Fruit fly (Drosophila melanogaster) whole organism: ENCODE measurements around the gene CG12522.

Experiments
- CG8478 ChIP-seq: fragments of >200 bp; optimal IDR thresholded peaks from 2 replicates; lab custom pipeline; 2018; ENCODE audit warnings: inconsistent platforms
- Dll ChIP-seq: fragments of >200 bp; optimal IDR thresholded peaks from 2 replicates; lab custom pipeline; 2017
- EcR ChIP-seq, 2 experiments: fragments of >200 bp; optimal IDR thresholded peaks; 2 replicates each; lab custom pipeline; 2017; ENCODE audit warnings: missing biosample characterization in 2 of 2, missing genetic modification characterization in 2 of 2, missing genetic modification reagents in 2 of 2
- pan ChIP-seq: fragments of >200 bp; optimal IDR thresholded peaks from 2 replicates; lab custom pipeline; 2017
- psq ChIP-seq: fragments of >200 bp; optimal IDR thresholded peaks from 2 replicates; lab custom pipeline; 2017
- usp ChIP-seq: fragments of >200 bp; optimal IDR thresholded peaks from 2 replicates; lab custom pipeline; 2017; ENCODE audit warnings: missing biosample characterization, missing genetic modification characterization, mixed read lengths

CG12522 gene

DNA sequence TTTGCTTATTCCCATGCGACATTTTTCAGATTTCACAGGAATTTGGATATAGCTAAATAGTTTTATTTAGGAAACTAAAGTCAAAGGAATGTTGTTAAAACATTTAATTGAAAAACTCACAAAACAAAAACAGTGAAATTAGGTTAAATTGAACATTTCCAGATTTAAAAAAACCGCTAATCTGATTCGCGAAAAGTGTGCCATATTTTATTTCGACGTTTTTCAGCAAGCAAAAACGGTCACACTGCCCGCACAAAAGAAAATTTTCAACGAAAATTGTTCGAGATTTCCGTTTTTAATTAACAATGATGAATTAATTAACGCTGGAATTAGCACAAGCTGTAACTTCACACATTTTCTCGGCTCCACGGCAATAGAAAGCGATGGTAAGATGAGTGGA lies 1.4 kb downstream of the CG12522 start, which contains the start of the genes CG34012 and emei:
Gene CG34012, minus strand, starts transcription at position 52 of the 400 bp plus-strand sequence.
Gene emei, plus strand, starts transcription at position 237 of the 400 bp plus-strand sequence.
- TF ChIP-seq Dll (lab: Kevin White, UChicago) (no peak), EcR (GFP tag; optimal IDR thresholded peaks at IDR 0.05; lab: Kevin White, UChicago) (no peak), usp (no peak), pan (lab: Kevin White, UChicago) (no peak), psq (lab: Kevin White, UChicago) (no peak), CG8478 (lab: Kevin White, UChicago) (no peak)

DNA sequence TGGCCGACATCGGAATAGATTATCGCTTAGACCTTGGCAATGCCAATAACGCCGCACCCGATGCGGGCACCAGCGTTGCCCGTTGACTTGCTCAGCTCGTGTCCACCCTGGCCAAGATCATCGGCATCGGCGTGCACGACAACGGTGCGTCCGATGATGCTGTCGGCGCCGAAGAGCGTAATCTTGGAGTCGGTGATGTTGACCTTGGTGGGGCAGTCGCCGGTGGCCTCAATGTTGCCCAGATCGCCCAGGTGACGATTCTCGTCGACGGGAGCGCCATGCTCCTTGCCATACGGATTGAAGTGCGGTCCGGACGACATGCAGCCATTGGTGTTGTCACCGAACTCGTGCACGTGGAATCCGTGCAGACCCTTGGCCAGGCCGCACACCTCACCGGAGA lies 4.4 kb downstream of the CG12522 start:
- TF ChIP-seq usp, result no peak
- TF ChIP-seq pan (lab: Kevin White, UChicago), result no peak
- TF ChIP-seq CG8478 (lab: Kevin White, UChicago), result no peak
- no peak for TF ChIP-seq psq (lab: Kevin White, UChicago)
- no peak for TF ChIP-seq Dll (lab: Kevin White, UChicago)
- TF ChIP-seq EcR (GFP tag; optimal IDR thresholded peaks at IDR 0.05; lab: Kevin White, UChicago), result no peak

DNA sequence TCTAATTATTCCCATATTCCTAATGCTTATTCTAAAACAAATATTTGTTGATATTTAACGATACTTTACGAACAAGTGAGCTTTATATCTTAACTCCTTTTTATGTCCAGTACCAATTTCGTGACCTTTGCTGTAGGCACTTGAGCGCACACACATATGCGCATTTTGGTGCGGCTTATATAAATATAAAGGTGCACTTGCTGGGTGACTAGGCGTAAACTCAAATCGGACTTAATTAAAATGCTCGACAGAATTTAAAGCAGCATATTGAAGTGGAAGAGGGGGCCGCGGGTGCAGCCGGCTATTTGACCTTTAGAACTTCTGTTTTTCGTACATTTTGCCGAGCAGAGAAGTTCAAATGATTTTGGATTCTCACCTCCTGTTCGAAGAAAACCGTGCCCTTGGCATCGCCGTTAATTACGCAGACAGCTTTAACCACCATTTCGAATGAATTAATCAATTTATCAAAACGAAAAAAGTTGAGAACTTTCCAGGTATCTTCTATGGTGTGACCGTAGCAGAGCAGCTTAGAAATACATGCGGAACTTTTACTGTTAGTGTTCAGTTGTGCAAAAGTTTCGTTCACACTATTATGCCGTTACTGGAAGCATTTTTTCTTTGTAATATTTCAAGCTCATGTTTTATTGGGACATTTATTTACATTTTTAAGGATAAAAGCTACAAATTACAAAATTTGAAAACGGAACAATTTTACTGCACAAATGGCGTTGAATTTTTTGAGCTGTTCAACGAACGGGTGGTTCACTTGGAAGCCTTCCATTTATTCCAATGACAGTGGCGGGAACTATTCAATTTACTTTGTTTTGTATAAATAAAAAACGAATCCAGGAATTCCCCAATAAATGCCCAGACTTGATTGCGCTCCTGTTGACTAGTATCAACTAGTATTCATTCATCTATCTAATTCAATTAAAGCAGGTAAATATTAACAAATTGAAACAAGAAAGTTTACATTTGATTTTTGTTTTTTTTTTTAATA lies 5.5 kb downstream of the CG12522 start, which contains the start of gene Sod1:
Gene Sod1, minus strand, starts transcription at position 543 of the 1,000 bp plus-strand sequence.
- TF ChIP-seq CG8478 (lab: Kevin White, UChicago) (no peak), psq (lab: Kevin White, UChicago) (no peak)

DNA sequence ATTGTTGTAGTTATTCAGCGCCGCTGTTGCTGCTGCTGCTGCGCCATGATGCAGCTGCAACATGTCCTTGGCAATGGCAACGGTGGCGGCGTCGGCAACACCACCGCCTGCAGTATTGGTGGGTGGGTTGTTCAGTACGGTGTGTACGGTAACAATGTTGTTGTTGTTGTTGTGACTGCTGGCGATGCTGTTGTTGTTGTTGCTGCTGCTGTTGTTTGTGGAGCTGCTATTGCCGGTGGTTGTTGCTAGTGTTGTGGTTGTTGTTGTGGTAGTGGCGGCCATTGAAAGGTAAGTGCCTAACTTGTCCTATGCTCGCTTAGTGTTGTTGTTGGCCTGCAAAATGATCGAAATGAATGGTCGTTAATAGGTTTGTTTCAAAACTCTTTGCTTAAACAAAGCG lies 9.7 kb downstream of the CG12522 start:
- TF ChIP-seq EcR (GFP tag; optimal IDR thresholded peaks at IDR 0.05; lab: Kevin White, UChicago) (no peak), CG8478 (lab: Kevin White, UChicago) (no peak), Dll (lab: Kevin White, UChicago) (no peak), psq (lab: Kevin White, UChicago) (no peak), usp (no peak), pan (lab: Kevin White, UChicago) (no peak)

DNA sequence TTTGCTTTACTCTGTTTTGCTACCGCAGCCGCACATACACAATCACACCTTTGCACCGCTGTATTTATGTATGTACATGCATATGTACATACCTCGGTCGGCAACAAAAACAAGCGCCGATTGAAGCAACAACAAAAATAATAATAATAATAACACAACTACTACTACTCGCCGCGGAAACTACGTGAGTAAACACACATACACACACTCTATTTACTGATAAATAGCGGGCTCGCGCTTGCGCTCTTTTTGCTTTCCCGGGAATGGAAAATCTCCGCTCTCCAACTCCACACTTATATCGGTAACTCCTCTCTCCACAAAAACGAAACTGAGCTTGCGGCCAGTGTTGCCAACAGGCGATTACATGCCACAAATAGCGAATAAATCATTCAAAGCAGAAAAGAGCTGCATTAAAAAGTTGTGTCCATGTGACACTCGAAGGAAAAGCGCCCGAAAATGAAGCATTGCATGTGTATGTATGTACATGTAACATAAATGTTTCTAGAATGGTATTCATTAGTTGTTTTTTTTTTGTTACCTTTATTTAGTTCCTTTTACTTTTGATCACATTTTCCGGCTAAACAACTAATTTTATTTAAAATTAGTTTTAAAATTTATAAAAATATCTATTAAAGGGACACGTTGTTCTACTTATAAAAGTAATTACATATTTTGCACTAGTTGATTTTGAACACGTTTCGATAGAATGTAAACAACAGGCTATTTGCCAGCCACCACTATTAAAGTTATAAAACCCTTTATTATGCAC lies 10.8 kb downstream of the CG12522 start:
- TF ChIP-seq CG8478 (lab: Kevin White, UChicago) (no peak), usp (no peak), Dll (lab: Kevin White, UChicago) (peak; percentile 22), pan (lab: Kevin White, UChicago) (no peak), psq (lab: Kevin White, UChicago) (no peak)

DNA sequence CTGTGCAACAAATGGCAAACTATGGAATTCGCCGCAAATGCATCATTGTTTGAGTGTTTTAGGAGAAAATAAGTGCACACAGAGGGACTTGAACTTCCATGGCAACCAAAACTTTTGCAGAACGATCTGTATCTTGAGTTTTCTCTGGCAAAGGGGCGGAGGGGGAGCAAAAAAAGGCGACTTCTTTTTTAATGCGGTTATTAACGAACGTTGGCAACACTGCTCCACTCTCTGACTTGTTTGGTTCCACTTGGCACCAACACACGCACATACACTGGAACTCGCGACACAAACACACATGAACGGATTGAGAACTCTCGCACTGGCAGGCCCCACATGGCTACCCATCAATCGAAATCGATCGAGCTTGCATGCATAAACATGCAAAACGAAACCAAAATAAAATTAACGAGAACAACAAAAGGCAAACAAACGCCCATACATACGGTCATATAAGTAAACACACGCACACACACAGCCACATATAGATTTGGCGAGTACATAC lies 11.4 kb downstream of the CG12522 start:
- no peak for TF ChIP-seq CG8478 (lab: Kevin White, UChicago)
- no peak for TF ChIP-seq usp
- TF ChIP-seq Dll (lab: Kevin White, UChicago), result no peak
- no peak for TF ChIP-seq pan (lab: Kevin White, UChicago)
- no peak for TF ChIP-seq psq (lab: Kevin White, UChicago)
- TF ChIP-seq EcR (GFP tag; optimal IDR thresholded peaks at IDR 0.05; lab: Kevin White, UChicago), result no peak

DNA sequence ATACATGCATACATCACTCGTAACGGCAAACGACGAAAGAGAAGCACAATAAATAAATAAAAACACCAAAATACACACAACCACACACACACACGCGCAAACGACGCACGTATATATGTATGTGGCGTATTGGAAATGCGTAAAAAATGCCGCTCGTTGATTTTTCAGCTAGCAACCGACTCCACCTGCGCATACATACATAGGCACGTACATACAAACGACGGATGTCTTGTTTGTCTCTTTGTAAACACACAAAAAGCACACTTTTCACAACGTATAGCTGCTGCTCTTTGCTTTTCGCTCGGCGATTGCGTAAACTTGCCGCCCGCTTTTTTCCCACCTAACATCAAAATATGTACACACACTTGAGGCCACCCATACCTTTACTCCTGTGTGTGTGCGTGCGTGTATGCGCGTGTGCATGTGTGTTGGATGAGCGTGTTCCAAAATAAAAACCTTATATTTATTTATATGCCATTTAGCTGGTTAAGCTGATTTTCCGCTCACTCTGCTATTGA lies 11.9 kb downstream of the CG12522 start:
- TF ChIP-seq Dll (lab: Kevin White, UChicago) (no peak), psq (lab: Kevin White, UChicago) (no peak), pan (lab: Kevin White, UChicago) (no peak), usp (no peak), CG8478 (lab: Kevin White, UChicago) (no peak), EcR (GFP tag; optimal IDR thresholded peaks at IDR 0.05; lab: Kevin White, UChicago) (no peak)

DNA sequence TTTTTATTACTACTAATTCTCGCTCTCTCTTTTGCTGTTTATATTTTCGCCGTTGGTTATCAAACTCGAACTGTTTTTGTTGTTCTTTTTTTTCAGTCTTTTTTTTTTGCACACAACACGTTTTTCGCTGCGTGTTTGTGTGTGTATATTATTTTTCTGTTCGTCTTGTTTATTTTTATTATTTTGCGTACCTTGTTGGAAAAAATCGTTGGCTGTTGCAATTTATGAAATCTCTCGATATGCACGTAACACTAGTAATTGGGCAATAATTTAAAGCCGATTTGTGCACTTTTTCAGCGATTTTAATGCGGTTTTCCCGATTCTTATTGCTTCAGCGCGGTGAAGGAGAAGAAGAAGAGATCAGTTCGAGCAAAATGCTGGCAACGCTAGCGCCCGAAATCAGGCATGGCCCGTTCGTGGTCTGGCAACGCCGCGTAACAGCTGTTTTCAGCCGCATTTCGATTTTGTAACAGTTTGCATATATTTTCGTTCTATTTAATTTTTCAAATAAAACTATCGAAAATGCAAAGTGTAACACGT lies 12.5 kb downstream of the CG12522 start, which contains the start of the genes FoxK and mRpL2:
Gene FoxK, minus strand, starts transcription at position 365 of the 540 bp plus-strand sequence.
Gene mRpL2, plus strand, starts transcription at position 429 of the 540 bp plus-strand sequence.
- TF ChIP-seq usp, result no peak
- TF ChIP-seq CG8478 (lab: Kevin White, UChicago), result no peak
- TF ChIP-seq psq (lab: Kevin White, UChicago), result no peak
- no peak for TF ChIP-seq Dll (lab: Kevin White, UChicago)
- no peak for TF ChIP-seq EcR (GFP tag; optimal IDR thresholded peaks at IDR 0.05; lab: Kevin White, UChicago)
- no peak for TF ChIP-seq pan (lab: Kevin White, UChicago)

DNA sequence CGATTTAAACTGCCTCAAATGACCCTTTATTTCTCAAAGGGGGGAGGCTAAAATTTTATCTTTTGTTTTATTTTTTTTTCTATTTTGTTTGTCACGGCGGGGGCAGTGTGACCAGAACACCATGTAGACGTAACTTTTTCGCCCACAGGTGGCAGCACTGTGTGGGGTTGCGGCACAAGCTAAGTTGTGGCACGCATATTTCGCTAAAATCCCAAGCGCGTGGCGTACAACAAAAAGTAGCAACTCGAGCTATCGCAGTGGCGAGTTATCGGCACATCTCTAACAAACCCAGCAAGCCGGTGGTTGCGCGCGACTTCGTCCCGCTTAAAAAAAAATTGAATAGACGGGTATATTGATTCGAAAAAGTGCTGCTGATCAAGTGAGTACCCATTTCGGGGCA lies 15.1 kb downstream of the CG12522 start, which contains the start of the genes Ufd1 and NaPi-III:
Gene Ufd1, minus strand, starts transcription at position 129 of the 400 bp plus-strand sequence.
Gene NaPi-III, plus strand, starts transcription at position 261 of the 400 bp plus-strand sequence.
- TF ChIP-seq usp (no peak), EcR (GFP tag; optimal IDR thresholded peaks at IDR 0.05; lab: Kevin White, UChicago) (no peak), pan (lab: Kevin White, UChicago) (no peak), CG8478 (lab: Kevin White, UChicago) (no peak), psq (lab: Kevin White, UChicago) (no peak), Dll (lab: Kevin White, UChicago) (no peak)

DNA sequence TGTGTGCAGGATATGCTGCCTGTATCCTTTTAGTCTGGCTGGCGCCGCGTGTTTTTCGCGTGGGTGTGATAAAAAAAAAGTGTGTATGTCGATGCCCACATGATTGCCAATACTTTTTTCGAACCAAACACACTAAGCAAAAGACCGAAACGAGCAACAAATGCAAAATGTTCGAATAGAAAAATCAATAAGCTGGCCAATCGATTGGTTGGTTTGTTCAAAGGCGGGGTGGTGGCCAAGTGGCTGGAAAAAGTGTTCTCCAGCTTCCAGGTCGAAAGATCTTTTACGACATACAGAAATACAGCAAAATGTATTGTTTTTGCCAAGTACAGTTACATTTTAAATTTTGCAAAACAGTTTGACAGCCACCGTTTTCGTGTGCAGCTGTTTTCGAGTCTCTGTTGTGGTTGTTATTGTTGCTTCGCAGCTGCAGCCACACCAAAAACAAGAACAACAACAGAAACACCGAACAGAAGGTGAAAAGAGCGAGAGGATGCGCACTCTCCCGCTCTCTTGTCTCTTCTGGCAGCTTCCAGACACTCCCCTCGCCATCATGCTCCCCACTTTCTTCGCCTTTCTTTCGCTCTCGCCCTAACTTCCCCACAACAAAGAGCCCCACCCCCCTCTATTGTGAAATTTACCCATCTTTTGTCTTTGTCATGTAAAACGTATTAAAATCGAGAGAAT lies 15.7 kb downstream of the CG12522 start:
- TF ChIP-seq CG8478 (lab: Kevin White, UChicago), result no peak
- no peak for TF ChIP-seq usp
- peak; percentile 90 for TF ChIP-seq Dll (lab: Kevin White, UChicago)
- no peak for TF ChIP-seq psq (lab: Kevin White, UChicago)
- no peak for TF ChIP-seq pan (lab: Kevin White, UChicago)
- TF ChIP-seq EcR (GFP tag; optimal IDR thresholded peaks at IDR 0.05; lab: Kevin White, UChicago), result no peak
